Worm (Caenorhabditis elegans) whole organism, young adult: ENCODE results near the gene K02A6.1.

ENCODE experiments used
- B0019.2 ChIP-seq: fragments of 200-800 bp; sonication (Bioruptor generic); conservative IDR thresholded peaks from 2 replicates; pipeline ENCODE4 v1.3.6; 2022; ENCODE audit warnings: missing genetic modification reagents, missing genetic modification characterization, missing compliant biosample characterization
- B0336.3 ChIP-seq: fragments of 200-800 bp; sonication (Bioruptor generic); IDR thresholded peaks from 2 replicates; pipeline ENCODE4 v1.3.6; 2022; ENCODE audit warnings: missing genetic modification characterization, missing compliant biosample characterization
- C06A6.2 ChIP-seq: fragments of 200-800 bp; sonication (Bioruptor generic); conservative IDR thresholded peaks from 2 replicates; pipeline ENCODE4 v1.3.6; 2022; ENCODE audit warnings: missing genetic modification characterization, missing compliant biosample characterization
- F57C9.4 ChIP-seq: sonication (generic microtip); optimal IDR thresholded peaks from 2 replicates; lab custom pipeline; 2017; ENCODE audit warnings: mild to moderate bottlenecking, missing genetic modification characterization, missing compliant biosample characterization
- K11D2.4 ChIP-seq: fragments of 200-800 bp; sonication (Bioruptor generic); IDR thresholded peaks from 2 replicates; pipeline ENCODE4 v1.3.6; 2022; ENCODE audit warnings: missing genetic modification reagents, missing genetic modification characterization, missing compliant biosample characterization
- K12H6.12 ChIP-seq: fragments of 200-800 bp; sonication (Bioruptor generic); optimal IDR thresholded peaks from 2 replicates; lab custom pipeline; 2018; ENCODE audit warnings: mild to moderate bottlenecking, missing genetic modification characterization, missing compliant biosample characterization
- Y53F4B.3 ChIP-seq: fragments of 200-800 bp; sonication (Bioruptor generic); IDR thresholded peaks from 2 replicates; pipeline ENCODE4 v1.3.6; 2022; ENCODE audit warnings: missing genetic modification reagents, missing genetic modification characterization, missing compliant biosample characterization
- Y95B8A.8 ChIP-seq: fragments of 200-800 bp; sonication (Bioruptor generic); IDR thresholded peaks from 2 replicates; pipeline ENCODE4 v1.3.6; 2022; ENCODE audit warnings: missing genetic modification reagents, missing genetic modification characterization, missing compliant biosample characterization
- attf-3 ChIP-seq: fragments of 200-800 bp; sonication (Bioruptor generic); conservative IDR thresholded peaks from 2 replicates; pipeline ENCODE4 v1.3.6; 2022; ENCODE audit warnings: missing genetic modification reagents, missing genetic modification characterization, missing compliant biosample characterization
- attf-5 ChIP-seq: fragments of 200-800 bp; sonication (Bioruptor generic); optimal IDR thresholded peaks from 2 replicates; lab custom pipeline; 2018; ENCODE audit warnings: mild to moderate bottlenecking, missing genetic modification characterization, missing compliant biosample characterization
- cebp-1 ChIP-seq, 2 experiments: fragments of 200-800 bp in 1 of 2; sonication (Bioruptor generic) in 1 of 2; sonication (generic microtip) in 1 of 2; IDR thresholded peaks in 1 of 2; optimal IDR thresholded peaks in 1 of 2; 2 replicates each; pipeline versions ENCODE4 v1.3.6 to Lab custom; 2017 to 2022; ENCODE audit warnings: missing compliant biosample characterization in 2 of 2, missing genetic modification characterization in 2 of 2, mild to moderate bottlenecking in 1 of 2, missing genetic modification reagents in 1 of 2, moderate library complexity in 1 of 2
- ceh-27 ChIP-seq: fragments of 200-800 bp; sonication (Bioruptor generic); optimal IDR thresholded peaks from 2 replicates; lab custom pipeline; 2018; ENCODE audit warnings: mild to moderate bottlenecking, missing genetic modification characterization, moderate library complexity, missing compliant biosample characterization
- ceh-40 ChIP-seq: fragments of 200-800 bp; sonication (Bioruptor generic); IDR thresholded peaks from 2 replicates; pipeline ENCODE4 v1.3.6; 2022; ENCODE audit warnings: missing genetic modification characterization, missing compliant biosample characterization
- ceh-91 ChIP-seq: fragments of 200-800 bp; sonication (Bioruptor generic); IDR thresholded peaks from 2 replicates; pipeline ENCODE4 v1.3.6; 2022; ENCODE audit warnings: missing genetic modification reagents, missing genetic modification characterization, missing compliant biosample characterization
- chd-7 ChIP-seq: sonication (generic microtip); optimal IDR thresholded peaks from 2 replicates; lab custom pipeline; 2016; ENCODE audit warnings: mild to moderate bottlenecking, missing genetic modification characterization, moderate library complexity, missing compliant biosample characterization
- dox-1 ChIP-seq: fragments of 200-800 bp; sonication (Bioruptor generic); IDR thresholded peaks from 2 replicates; pipeline ENCODE4 v1.3.6; 2022; ENCODE audit warnings: missing genetic modification reagents, missing genetic modification characterization, missing compliant biosample characterization
- efl-1 ChIP-seq: fragments of 150-350 bp; optimal IDR thresholded peaks from 2 replicates; lab custom pipeline; 2014; ENCODE audit warnings: missing biosample characterization, missing genetic modification reagents, missing genetic modification characterization
- egl-44 ChIP-seq: fragments of 200-800 bp; sonication (Bioruptor generic); IDR thresholded peaks from 2 replicates; pipeline ENCODE4 v1.3.6; 2022; ENCODE audit warnings: missing genetic modification reagents, missing genetic modification characterization, missing compliant biosample characterization
- ekl-4 ChIP-seq: fragments of 200-800 bp; sonication (Bioruptor generic); IDR thresholded peaks from 2 replicates; pipeline ENCODE4 v1.3.6; 2022; ENCODE audit warnings: missing genetic modification reagents, missing genetic modification characterization, missing compliant biosample characterization
- ets-4 ChIP-seq: fragments of 200-800 bp; sonication (Bioruptor generic); optimal IDR thresholded peaks from 2 replicates; lab custom pipeline; 2018; ENCODE audit warnings: mild to moderate bottlenecking, missing genetic modification characterization, missing compliant biosample characterization
- hmg-1.2 ChIP-seq: fragments of 200-800 bp; sonication (Bioruptor generic); IDR thresholded peaks from 2 replicates; pipeline ENCODE4 v1.3.6; 2022; ENCODE audit warnings: missing genetic modification reagents, missing genetic modification characterization, missing compliant biosample characterization
- lin-26 ChIP-seq: fragments of 200-800 bp; sonication (Bioruptor generic); IDR thresholded peaks from 2 replicates; pipeline ENCODE4 v1.3.6; 2022; ENCODE audit warnings: missing genetic modification reagents, missing genetic modification characterization, missing compliant biosample characterization
- lin-40 ChIP-seq: sonication (generic microtip); optimal IDR thresholded peaks from 2 replicates; lab custom pipeline; 2016; ENCODE audit warnings: missing genetic modification characterization, mild to moderate bottlenecking, missing compliant biosample characterization, missing genotype, missing genetic modification reagents
- madf-8 ChIP-seq: fragments of 200-800 bp; sonication (Bioruptor generic); conservative IDR thresholded peaks from 2 replicates; pipeline ENCODE4 v1.3.6; 2022; ENCODE audit warnings: missing genetic modification reagents, missing genetic modification characterization, missing compliant biosample characterization
- mcd-1 ChIP-seq: fragments of 200-800 bp; sonication (Bioruptor generic); IDR thresholded peaks from 2 replicates; pipeline ENCODE4 v1.3.6; 2022; ENCODE audit warnings: missing genetic modification reagents, missing genetic modification characterization, missing compliant biosample characterization
- mel-28 ChIP-seq: sonication (generic microtip); optimal IDR thresholded peaks from 2 replicates; lab custom pipeline; 2016; ENCODE audit warnings: borderline replicate concordance, mild to moderate bottlenecking, missing genetic modification characterization, missing compliant biosample characterization
- nfyb-1 ChIP-seq: fragments of 200-800 bp; sonication (Bioruptor generic); IDR thresholded peaks from 2 replicates; pipeline ENCODE4 v1.3.6; 2022; ENCODE audit warnings: missing genetic modification reagents, missing genetic modification characterization, missing compliant biosample characterization
- nhr-80 ChIP-seq: sonication (generic microtip); optimal IDR thresholded peaks from 2 replicates; lab custom pipeline; 2016; ENCODE audit warnings: missing genetic modification characterization, missing compliant biosample characterization
- pbrm-1 ChIP-seq: fragments of 200-800 bp; sonication (Bioruptor generic); IDR thresholded peaks from 2 replicates; pipeline ENCODE4 v1.3.6; 2022; ENCODE audit warnings: missing genetic modification reagents, missing genetic modification characterization, missing compliant biosample characterization
- somi-1 ChIP-seq: fragments of 200-800 bp; sonication (Bioruptor generic); optimal IDR thresholded peaks from 2 replicates; lab custom pipeline; 2018; ENCODE audit warnings: mild to moderate bottlenecking, missing genetic modification characterization, missing compliant biosample characterization
- unc-62 ChIP-seq: fragments of 150-350 bp; optimal IDR thresholded peaks from 2 replicates; lab custom pipeline; 2014; ENCODE audit warnings: missing biosample characterization, missing genetic modification reagents, missing genetic modification characterization
- ztf-26 ChIP-seq: sonication (generic microtip); optimal IDR thresholded peaks from 2 replicates; lab custom pipeline; 2017; ENCODE audit warnings: missing genetic modification characterization, missing compliant biosample characterization
- ztf-28 ChIP-seq: fragments of 200-800 bp; sonication (Bioruptor generic); IDR thresholded peaks from 2 replicates; pipeline ENCODE4 v1.3.6; 2022; ENCODE audit warnings: missing genetic modification reagents, missing genetic modification characterization, missing compliant biosample characterization

Gene K02A6.1

DNA sequence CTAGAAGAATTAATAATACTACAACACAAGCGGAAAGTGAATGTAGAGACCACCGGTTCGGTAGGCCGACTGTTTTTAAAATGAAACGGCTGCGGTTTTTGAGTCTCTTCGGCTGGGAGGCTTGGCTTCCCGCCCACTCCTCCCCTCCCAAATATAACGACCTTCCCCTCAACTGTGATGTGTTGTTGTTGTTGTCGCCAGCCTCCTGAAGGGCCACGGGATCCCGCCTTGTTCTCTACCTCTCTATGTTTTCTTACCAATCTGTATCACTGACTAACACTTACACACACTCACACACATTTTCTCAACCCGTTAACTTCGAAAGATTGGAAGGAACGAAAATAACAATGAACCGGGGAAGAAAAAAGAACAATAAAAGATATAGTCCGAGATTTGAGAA, 14.0 kb downstream of the K02A6.1 start:
- TF ChIP-seq efl-1 (GFP tag; lab: Kevin White, UChicago) (no peak), mel-28 (no peak), K11D2.4 (GFP tag; lab: Robert Waterston, UW) (0 out of 2 replicates have a peak, but pooled peaks have one; percentile 14), C06A6.2 (no peak)

DNA sequence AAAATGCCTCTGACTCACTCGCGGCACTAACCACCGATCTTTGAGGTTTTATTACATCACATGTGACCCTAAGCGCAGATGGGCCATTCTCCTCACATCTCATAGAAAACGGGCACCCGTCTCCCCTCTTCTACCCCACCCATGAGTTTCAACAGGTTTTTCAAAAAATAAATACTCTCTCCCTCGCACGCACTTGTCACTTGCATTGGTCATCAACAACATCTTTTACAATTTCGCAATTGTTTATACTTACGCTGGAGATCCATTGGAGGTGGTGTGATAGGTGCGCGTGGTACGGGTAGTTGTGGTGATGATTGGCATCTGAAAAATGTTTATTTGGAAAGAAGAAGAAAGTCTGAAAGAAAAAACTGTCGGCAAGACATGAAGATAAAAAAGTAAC, 16.5 kb downstream of the K02A6.1 start, which contains the start of gene M60.4:
TSS of gene M60.4 (minus strand) at position 321 of the 400 bp plus-strand sequence.
- TF ChIP-seq B0336.3 = peak; percentile 63; the same call in 1 of the 2 replicates
- peak; percentile 21 for TF ChIP-seq chd-7 (tag; lab: Kevin White, UChicago)
- TF ChIP-seq lin-40 (tag; lab: Kevin White, UChicago) = peak; percentile 22
- peak; percentile 81 for TF ChIP-seq somi-1 (GFP tag; lab: Kevin White, UChicago)
- no peak for TF ChIP-seq B0019.2 (GFP tag; lab: Robert Waterston, UW)
- peak; percentile 48 for TF ChIP-seq ztf-26
- no peak for TF ChIP-seq Y95B8A.8
- peak; percentile 95 for TF ChIP-seq cebp-1 (GFP tag; IDR thresholded peaks at IDR 0.05; lab: Robert Waterston, UW)
- TF ChIP-seq cebp-1 (tag; optimal IDR thresholded peaks at IDR 0.05; lab: Kevin White, UChicago) = peak; percentile 98
- TF ChIP-seq unc-62 (GFP tag; lab: Kevin White, UChicago) = peak; percentile 80
- peak; percentile 55 for TF ChIP-seq C06A6.2
- no peak for TF ChIP-seq Y53F4B.3 (GFP tag; lab: Robert Waterston, UW)
- 0 out of 2 replicates have a peak, but pooled peaks have one; percentile 40 for TF ChIP-seq pbrm-1
- TF ChIP-seq attf-3 = no peak
- TF ChIP-seq egl-44 (GFP tag; lab: Robert Waterston, UW) = 0 out of 2 replicates have a peak, but pooled peaks have one; percentile 29
- no peak for TF ChIP-seq ceh-91
- TF ChIP-seq ekl-4 = no peak
- no peak for TF ChIP-seq ceh-40 (GFP tag; lab: Robert Waterston, UW)
- TF ChIP-seq lin-26 (GFP tag; lab: Robert Waterston, UW) = 0 out of 2 replicates have a peak, but pooled peaks have one; percentile 65
- 0 out of 2 replicates have a peak, but pooled peaks have one; percentile 27 for TF ChIP-seq dox-1 (GFP tag; lab: Robert Waterston, UW)
- peak; percentile 26 for TF ChIP-seq attf-5 (GFP tag; lab: Kevin White, UChicago)
- 0 out of 2 replicates have a peak, but pooled peaks have one; percentile 23 for TF ChIP-seq nfyb-1
- peak; percentile 38 for TF ChIP-seq K12H6.12 (tag; lab: Kevin White, UChicago)
- TF ChIP-seq ceh-27 (GFP tag; lab: Kevin White, UChicago) = peak; percentile 78

DNA sequence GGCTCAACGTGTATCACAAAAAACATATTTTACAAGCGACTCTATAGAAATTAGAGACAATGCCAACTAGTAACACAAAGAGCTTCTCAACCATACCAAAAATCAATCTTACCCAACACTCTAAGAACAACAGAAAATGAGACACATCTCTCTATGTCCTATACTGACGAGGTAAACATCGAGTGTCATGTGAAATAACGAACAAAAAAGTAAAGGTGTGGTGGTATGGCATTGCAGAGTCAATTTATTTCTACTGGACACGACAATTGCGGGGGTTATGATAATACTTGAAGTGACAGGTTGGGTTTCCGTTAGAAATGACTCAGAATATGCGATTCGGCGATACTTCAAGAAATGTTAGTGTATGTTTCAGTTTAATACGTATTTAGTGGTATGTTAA, 17.0 kb downstream of the K02A6.1 start:
- no peak for TF ChIP-seq ztf-28 (GFP tag; lab: Robert Waterston, UW)
- TF ChIP-seq mcd-1 (GFP tag; lab: Robert Waterston, UW) = no peak
- TF ChIP-seq hmg-1.2 (GFP tag; lab: Robert Waterston, UW) = no peak
- peak; percentile 34 for TF ChIP-seq nhr-80
- TF ChIP-seq madf-8 (GFP tag; lab: Robert Waterston, UW) = no peak

DNA sequence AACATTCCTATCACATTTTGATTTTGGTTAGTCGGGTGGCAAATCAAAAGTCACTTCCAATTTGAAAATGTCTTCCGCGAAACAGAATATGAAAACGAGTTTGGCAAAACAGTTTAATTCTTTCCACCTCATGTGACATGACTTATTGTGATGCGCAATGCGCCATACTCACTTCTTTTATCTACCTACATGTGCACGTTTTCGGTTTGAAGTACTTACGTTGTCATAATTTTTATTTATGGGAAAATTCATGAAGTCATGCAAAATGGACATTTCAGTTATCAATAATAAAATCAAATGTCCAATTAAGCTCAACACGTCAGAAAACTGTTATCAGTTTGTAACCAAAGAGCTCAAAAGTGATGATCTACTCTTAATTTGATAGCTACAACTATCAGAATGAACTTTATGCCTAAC, 19.1 kb downstream of the K02A6.1 start:
- TF ChIP-seq cebp-1 (GFP tag; IDR thresholded peaks at IDR 0.05; lab: Robert Waterston, UW) (no peak), cebp-1 (tag; optimal IDR thresholded peaks at IDR 0.05; lab: Kevin White, UChicago) (peak; percentile 11), F57C9.4 (tag; lab: Kevin White, UChicago) (no peak), nhr-80 (peak; percentile 60), ets-4 (GFP tag; lab: Kevin White, UChicago) (no peak), unc-62 (GFP tag; lab: Kevin White, UChicago) (peak; percentile 6)
